Fruit fly (Drosophila melanogaster) whole organism, embryonic: ENCODE data around the gene CG8526.

Experiments
- ATbp ChIP-seq: fragments of 200-800 bp; sonication (Bioruptor generic); optimal IDR thresholded peaks from 2 replicates; lab custom pipeline; 2017; ENCODE audit warnings: missing biosample characterization, mild to moderate bottlenecking, missing genetic modification characterization, missing genetic modification reagents
- BtbVII ChIP-seq: fragments of 200-800 bp; sonication (Bioruptor generic); optimal IDR thresholded peaks from 3 replicates; lab custom pipeline; 2017; ENCODE audit warnings: missing biosample characterization, mild to moderate bottlenecking, missing genetic modification characterization
- CG11695 ChIP-seq: fragments of 200-800 bp; sonication (Bioruptor generic); IDR thresholded peaks from 3 replicates; pipeline ENCODE4 v1.3.6; 2022; ENCODE audit warnings: missing biosample characterization, missing genetic modification characterization
- CG11723 ChIP-seq: fragments of 200-800 bp; sonication (Bioruptor generic); optimal IDR thresholded peaks from 2 replicates; lab custom pipeline; 2017; ENCODE audit warnings: missing biosample characterization, mild to moderate bottlenecking, missing genetic modification characterization
- CG12155 ChIP-seq: fragments of 200-800 bp; sonication (Bioruptor generic); optimal IDR thresholded peaks from 3 replicates; lab custom pipeline; 2016; ENCODE audit warnings: missing biosample characterization, missing genetic modification characterization
- CG12236 ChIP-seq: fragments of 200-800 bp; sonication (Bioruptor generic); optimal IDR thresholded peaks from 2 replicates; lab custom pipeline; 2016; ENCODE audit warnings: missing biosample characterization, missing genetic modification characterization
- CG13775 ChIP-seq: fragments of 200-800 bp; sonication (Bioruptor generic); optimal IDR thresholded peaks from 3 replicates; lab custom pipeline; 2017; ENCODE audit warnings: missing biosample characterization, mild to moderate bottlenecking, missing genetic modification characterization
- CG15073 ChIP-seq: fragments of 200-800 bp; sonication (Bioruptor generic); optimal IDR thresholded peaks from 2 replicates; lab custom pipeline; 2016; ENCODE audit warnings: missing biosample characterization, missing genetic modification characterization
- CG15479 ChIP-seq: fragments of 200-800 bp; sonication (Bioruptor generic); optimal IDR thresholded peaks from 3 replicates; lab custom pipeline; 2019; ENCODE audit warnings: missing biosample characterization, mild to moderate bottlenecking, missing genetic modification characterization, moderate library complexity
- CG15601 ChIP-seq: fragments of 200-800 bp; sonication (Bioruptor generic); optimal IDR thresholded peaks from 3 replicates; lab custom pipeline; 2019; ENCODE audit warnings: missing biosample characterization, mild to moderate bottlenecking, missing genetic modification characterization, moderate library complexity
- CG16779 ChIP-seq: fragments of 200-800 bp; sonication (Bioruptor generic); IDR thresholded peaks from 2 replicates; pipeline ENCODE4 v1.3.6; 2022; ENCODE audit warnings: missing biosample characterization, missing genetic modification characterization
- CG17328 ChIP-seq: fragments of 200-800 bp; sonication (Bioruptor generic); IDR thresholded peaks from 2 replicates; pipeline ENCODE4 v1.3.6; 2022; ENCODE audit warnings: missing biosample characterization, missing genetic modification characterization
- CG18476 ChIP-seq: fragments of 200-800 bp; sonication (Bioruptor generic); optimal IDR thresholded peaks from 2 replicates; lab custom pipeline; 2016; ENCODE audit warnings: missing biosample characterization, mild to moderate bottlenecking, missing genetic modification characterization
- CG18764 ChIP-seq: fragments of 200-800 bp; sonication (Bioruptor generic); optimal IDR thresholded peaks from 3 replicates; lab custom pipeline; 2016; ENCODE audit warnings: missing biosample characterization, missing genetic modification characterization
- CG2129 ChIP-seq: fragments of 200-800 bp; sonication (Bioruptor generic); IDR thresholded peaks from 2 replicates; pipeline ENCODE4 v1.3.6; 2022; ENCODE audit warnings: missing biosample characterization, missing genetic modification characterization; ENCODE audit not compliant: partially characterized antibody
- CG31365 ChIP-seq: fragments of 200-800 bp; sonication (Bioruptor generic); optimal IDR thresholded peaks from 2 replicates; lab custom pipeline; 2018; ENCODE audit warnings: missing biosample characterization, mild to moderate bottlenecking, missing genetic modification characterization
- CG33557 ChIP-seq: fragments of 200-800 bp; sonication (Bioruptor generic); optimal IDR thresholded peaks from 2 replicates; lab custom pipeline; 2019; ENCODE audit warnings: missing biosample characterization, mild to moderate bottlenecking, missing genetic modification characterization, moderate library complexity
- CG3726 ChIP-seq: fragments of 200-800 bp; sonication (Bioruptor generic); IDR thresholded peaks from 3 replicates; pipeline ENCODE4, ENCODE4 v1.3.6; 2022; ENCODE audit warnings: missing biosample characterization, missing genetic modification characterization
- CG3995 ChIP-seq: fragments of 200-800 bp; sonication (Bioruptor generic); optimal IDR thresholded peaks from 3 replicates; lab custom pipeline; 2016; ENCODE audit warnings: missing biosample characterization, missing genetic modification characterization
- CG4820 ChIP-seq: fragments of 200-800 bp; sonication (Bioruptor generic); optimal IDR thresholded peaks from 3 replicates; lab custom pipeline; 2016; ENCODE audit warnings: missing biosample characterization, missing genetic modification characterization
- CG7987 ChIP-seq: fragments of 200-800 bp; sonication (Bioruptor generic); optimal IDR thresholded peaks from 2 replicates; lab custom pipeline; 2018; ENCODE audit warnings: missing biosample characterization, mild to moderate bottlenecking, missing genetic modification characterization, moderate library complexity
- CG9932 ChIP-seq: fragments of 200-800 bp; sonication (Bioruptor generic); IDR thresholded peaks from 2 replicates; pipeline ENCODE4 v1.3.6; 2022; ENCODE audit warnings: missing biosample characterization, missing genetic modification characterization
- CTCF ChIP-seq: fragments of 200-800 bp; sonication (Bioruptor generic); optimal IDR thresholded peaks from 2 replicates; lab custom pipeline; 2017; ENCODE audit warnings: missing biosample characterization, mild to moderate bottlenecking, missing genetic modification characterization, moderate library complexity
- D19A ChIP-seq: fragments of 200-800 bp; optimal IDR thresholded peaks from 3 replicates; lab custom pipeline; 2019; ENCODE audit warnings: missing biosample characterization, mild to moderate bottlenecking, missing genetic modification characterization, moderate library complexity
- D19B ChIP-seq: fragments of 200-800 bp; sonication (Bioruptor generic); optimal IDR thresholded peaks from 2 replicates; lab custom pipeline; 2017; ENCODE audit warnings: missing biosample characterization, mild to moderate bottlenecking, missing genetic modification characterization
- Dbx ChIP-seq: fragments of 200-800 bp; sonication (Bioruptor generic); IDR thresholded peaks from 3 replicates; pipeline ENCODE4 v1.3.6; 2022; ENCODE audit warnings: missing biosample characterization, missing genetic modification characterization
- Fer2 ChIP-seq: fragments of 200-800 bp; sonication (Bioruptor generic); optimal IDR thresholded peaks from 2 replicates; lab custom pipeline; 2018; ENCODE audit warnings: missing biosample characterization, mild to moderate bottlenecking, missing genetic modification characterization, moderate library complexity
- HLHmδ ChIP-seq: fragments of 200-800 bp; sonication (Bioruptor generic); optimal IDR thresholded peaks from 2 replicates; lab custom pipeline; 2018; ENCODE audit warnings: missing biosample characterization, mild to moderate bottlenecking, missing genetic modification characterization, moderate library complexity
- Hmx ChIP-seq: fragments of 200-800 bp; sonication (Bioruptor generic); optimal IDR thresholded peaks from 2 replicates; lab custom pipeline; 2016; ENCODE audit warnings: missing biosample characterization, missing genetic modification characterization
- Mad ChIP-seq: fragments of 200-800 bp; sonication (Bioruptor generic); optimal IDR thresholded peaks from 2 replicates; lab custom pipeline; 2016; ENCODE audit warnings: missing biosample characterization, missing genetic modification characterization
- Max ChIP-seq: fragments of 200-800 bp; sonication (Bioruptor generic); optimal IDR thresholded peaks from 2 replicates; lab custom pipeline; 2016; ENCODE audit warnings: missing biosample characterization, mild to moderate bottlenecking, missing genetic modification characterization
- Optix ChIP-seq: fragments of 200-800 bp; sonication (Bioruptor generic); IDR thresholded peaks from 3 replicates; pipeline ENCODE4 v1.3.6; 2022; ENCODE audit warnings: missing biosample characterization, missing genetic modification characterization
- Ravus ChIP-seq: fragments of 200-800 bp; sonication (Bioruptor generic); IDR thresholded peaks from 2 replicates; pipeline ENCODE4 v1.3.6; 2022; ENCODE audit warnings: missing biosample characterization, missing genetic modification characterization
- YL-1 ChIP-seq: fragments of 200-800 bp; sonication (Bioruptor generic); optimal IDR thresholded peaks from 3 replicates; lab custom pipeline; 2017; ENCODE audit warnings: missing biosample characterization, mild to moderate bottlenecking, missing genetic modification characterization
- al ChIP-seq: fragments of 200-800 bp; sonication (Bioruptor generic); IDR thresholded peaks from 2 replicates; pipeline ENCODE4 v1.3.6; 2022; ENCODE audit warnings: missing biosample characterization, missing genetic modification characterization
- bigmax ChIP-seq: fragments of 200-800 bp; sonication (Bioruptor generic); optimal IDR thresholded peaks from 2 replicates; lab custom pipeline; 2018; ENCODE audit warnings: missing biosample characterization, mild to moderate bottlenecking, missing genetic modification characterization
- caup ChIP-seq: fragments of 200-800 bp; sonication (Bioruptor generic); optimal IDR thresholded peaks from 3 replicates; lab custom pipeline; 2017; ENCODE audit warnings: missing biosample characterization, mild to moderate bottlenecking, missing genetic modification characterization, moderate library complexity; ENCODE audit not compliant: severe bottlenecking
- croc ChIP-seq: fragments of 200-800 bp; sonication (Bioruptor generic); conservative IDR thresholded peaks from 3 replicates; pipeline ENCODE4 v1.3.6; 2022; ENCODE audit warnings: missing biosample characterization, missing genetic modification characterization
- dysf ChIP-seq: fragments of 200-800 bp; sonication (Bioruptor generic); IDR thresholded peaks from 3 replicates; pipeline ENCODE4 v1.3.6; 2022; ENCODE audit warnings: missing biosample characterization, missing genetic modification characterization
- ems ChIP-seq: fragments of 200-800 bp; sonication (Bioruptor generic); optimal IDR thresholded peaks from 3 replicates; lab custom pipeline; 2016; ENCODE audit warnings: missing biosample characterization, missing genetic modification characterization
- gfzf ChIP-seq: fragments of 200-800 bp; sonication (Bioruptor generic); optimal IDR thresholded peaks from 2 replicates; lab custom pipeline; 2016; ENCODE audit warnings: missing biosample characterization, mild to moderate bottlenecking, missing genetic modification characterization, moderate library complexity
- grau ChIP-seq: fragments of 200-800 bp; optimal IDR thresholded peaks from 3 replicates; lab custom pipeline; 2019; ENCODE audit warnings: missing biosample characterization, mild to moderate bottlenecking, missing genetic modification characterization, moderate library complexity
- kah ChIP-seq: fragments of 200-800 bp; sonication (Bioruptor generic); optimal IDR thresholded peaks from 2 replicates; lab custom pipeline; 2018; ENCODE audit warnings: missing biosample characterization, mild to moderate bottlenecking, missing genetic modification characterization
- mam ChIP-seq: fragments of 200-800 bp; sonication (Bioruptor generic); optimal IDR thresholded peaks from 3 replicates; lab custom pipeline; 2016; ENCODE audit warnings: missing biosample characterization, missing genetic modification characterization
- nmo ChIP-seq: fragments of 200-800 bp; sonication (Bioruptor generic); optimal IDR thresholded peaks from 2 replicates; lab custom pipeline; 2018; ENCODE audit warnings: missing biosample characterization, mild to moderate bottlenecking, missing genetic modification characterization, moderate library complexity
- onecut ChIP-seq: fragments of 200-800 bp; sonication (Bioruptor generic); IDR thresholded peaks from 2 replicates; pipeline ENCODE4 v1.3.6; 2022; ENCODE audit warnings: missing biosample characterization, missing genetic modification characterization
- pzg ChIP-seq: fragments of 200-800 bp; sonication (Bioruptor generic); optimal IDR thresholded peaks from 3 replicates; lab custom pipeline; 2018; ENCODE audit warnings: missing biosample characterization, mild to moderate bottlenecking, missing genetic modification characterization, moderate library complexity
- shn ChIP-seq: fragments of 200-800 bp; sonication (Bioruptor generic); optimal IDR thresholded peaks from 3 replicates; lab custom pipeline; 2016; ENCODE audit warnings: missing biosample characterization, missing genetic modification characterization
- so ChIP-seq: fragments of 200-800 bp; sonication (Bioruptor generic); IDR thresholded peaks from 3 replicates; pipeline ENCODE4 v1.3.6; 2022; ENCODE audit warnings: missing biosample characterization, missing genetic modification characterization
- usp ChIP-seq: fragments of >200 bp; optimal IDR thresholded peaks from 2 replicates; lab custom pipeline; 2017; ENCODE audit warnings: missing biosample characterization, missing genetic modification characterization
- wek ChIP-seq: fragments of 200-800 bp; sonication (Bioruptor generic); optimal IDR thresholded peaks from 3 replicates; lab custom pipeline; 2018; ENCODE audit warnings: missing biosample characterization, mild to moderate bottlenecking, missing genetic modification characterization, moderate library complexity

CG8526 gene

dm6 chr3R:9800644-9801330 lies at the start of gene CG8526, which contains the start of gene CG9467 (continued):
- no peak for TF ChIP-seq HLHmδ (GFP tag; lab: Kevin White, UChicago)
- TF ChIP-seq Max: peak; percentile 74
- no peak for TF ChIP-seq CG17328 (GFP tag; lab: Robert Waterston, UW)
- TF ChIP-seq YL-1 (GFP tag; lab: Kevin White, UChicago): peak; percentile 74
- TF ChIP-seq CG31365: no peak
- TF ChIP-seq so (GFP tag; lab: Robert Waterston, UW): no peak
- peak; percentile 52; the same call in 2 of the 3 replicates for TF ChIP-seq croc (GFP tag; lab: Robert Waterston, UW)
- TF ChIP-seq mam (GFP tag; lab: Kevin White, UChicago): peak; percentile 59
- TF ChIP-seq CG12155 (GFP tag; lab: Kevin White, UChicago): peak; percentile 59
- no peak for TF ChIP-seq Optix (GFP tag; lab: Robert Waterston, UW)
- TF ChIP-seq nmo (GFP tag; lab: Kevin White, UChicago): peak; percentile 91
- TF ChIP-seq CG7987 (GFP tag; lab: Kevin White, UChicago): no peak
- TF ChIP-seq CG33557: peak; percentile 47
- no peak; the same call in 2 of the 3 replicates for TF ChIP-seq CG3726
- TF ChIP-seq CG15601: peak; percentile 65
- peak; percentile 23; the same call in 1 of the 3 replicates for TF ChIP-seq CG11695
- no peak for TF ChIP-seq ATbp
- no peak for TF ChIP-seq CG16779 (GFP tag; lab: Robert Waterston, UW)
- no peak for TF ChIP-seq usp
- peak; percentile 86 for TF ChIP-seq CG9932 (GFP tag; lab: Robert Waterston, UW)
- TF ChIP-seq wek (GFP tag; lab: Kevin White, UChicago): no peak
- peak; percentile 99 for TF ChIP-seq CG3995 (GFP tag; lab: Kevin White, UChicago)
- peak; percentile 50 for TF ChIP-seq D19B (GFP tag; lab: Kevin White, UChicago)
- TF ChIP-seq CG15073 (GFP tag; lab: Kevin White, UChicago): peak; percentile 54
- peak; percentile 5 for TF ChIP-seq Mad (GFP tag; lab: Kevin White, UChicago)
- TF ChIP-seq CG2129 (GFP tag; lab: Robert Waterston, UW): peak; percentile 66
- peak; percentile 61; the same call in 1 of the 3 replicates for TF ChIP-seq dysf
- no peak for TF ChIP-seq shn (GFP tag; lab: Kevin White, UChicago)
- no peak for TF ChIP-seq kah (GFP tag; lab: Kevin White, UChicago)
- TF ChIP-seq CG12236: no peak
- peak; percentile 57 for TF ChIP-seq al
- TF ChIP-seq CG13775: peak; percentile 76
- peak; percentile 67 for TF ChIP-seq CG4820 (GFP tag; lab: Kevin White, UChicago)
- peak; percentile 49 for TF ChIP-seq caup (GFP tag; lab: Kevin White, UChicago)
- no peak for TF ChIP-seq D19A (tag; lab: Kevin White, UChicago)
- TF ChIP-seq bigmax (GFP tag; lab: Kevin White, UChicago): no peak
- no peak for TF ChIP-seq Hmx (GFP tag; lab: Kevin White, UChicago)
- no peak for TF ChIP-seq CG18764 (GFP tag; lab: Kevin White, UChicago)
- peak; percentile 30 for TF ChIP-seq Fer2 (tag; lab: Kevin White, UChicago)
- TF ChIP-seq BtbVII (GFP tag; lab: Kevin White, UChicago): no peak
- TF ChIP-seq grau (tag; lab: Kevin White, UChicago): peak; percentile 77
- TF ChIP-seq ems (GFP tag; lab: Kevin White, UChicago): peak; percentile 24
- no peak for TF ChIP-seq onecut (GFP tag; lab: Robert Waterston, UW)
- no peak for TF ChIP-seq CTCF
- TF ChIP-seq CG18476: peak; percentile 25
- TF ChIP-seq Ravus: no peak
- no peak for TF ChIP-seq CG15479 (GFP tag; lab: Kevin White, UChicago)
- TF ChIP-seq CG11723: no peak
- TF ChIP-seq Dbx (GFP tag; lab: Robert Waterston, UW): peak; percentile 70; the same call in 2 of the 3 replicates
- TF ChIP-seq pzg (GFP tag; lab: Kevin White, UChicago): peak; percentile 58
- TF ChIP-seq gfzf: peak; percentile 70
